Fruit fly (Drosophila melanogaster) whole organism, embryonic: Measurements from ENCODE around the gene CG1428.

ENCODE experiments used
- CG10209 ChIP-seq: fragments of 200-800 bp; sonication (Bioruptor generic); optimal IDR thresholded peaks from 3 replicates; lab custom pipeline; 2017; ENCODE audit warnings: missing biosample characterization, mild to moderate bottlenecking, missing genetic modification characterization, missing genetic modification reagents
- CG10654 ChIP-seq: fragments of 200-800 bp; sonication (Bioruptor generic); optimal IDR thresholded peaks from 2 replicates; lab custom pipeline; 2016; ENCODE audit warnings: missing biosample characterization, missing genetic modification characterization
- CG13123 ChIP-seq: fragments of 200-800 bp; sonication (Bioruptor generic); optimal IDR thresholded peaks from 2 replicates; lab custom pipeline; 2016; ENCODE audit warnings: missing biosample characterization, missing genetic modification characterization
- CG15601 ChIP-seq: fragments of 200-800 bp; sonication (Bioruptor generic); optimal IDR thresholded peaks from 3 replicates; lab custom pipeline; 2019; ENCODE audit warnings: missing biosample characterization, mild to moderate bottlenecking, missing genetic modification characterization, moderate library complexity
- CG2678 ChIP-seq: fragments of 200-800 bp; sonication (Bioruptor generic); optimal IDR thresholded peaks from 3 replicates; lab custom pipeline; 2019; ENCODE audit warnings: missing biosample characterization, mild to moderate bottlenecking, missing genetic modification characterization, moderate library complexity
- CG3407 ChIP-seq: fragments of 200-800 bp; sonication (Bioruptor generic); optimal IDR thresholded peaks from 2 replicates; lab custom pipeline; 2018; ENCODE audit warnings: missing biosample characterization, mild to moderate bottlenecking, missing genetic modification characterization
- CG4282 ChIP-seq: fragments of 200-800 bp; sonication (Bioruptor generic); optimal IDR thresholded peaks from 2 replicates; lab custom pipeline; 2016; ENCODE audit warnings: missing biosample characterization, missing genetic modification characterization
- CG4617 ChIP-seq: fragments of 200-800 bp; sonication (Bioruptor generic); optimal IDR thresholded peaks from 3 replicates; lab custom pipeline; 2016; ENCODE audit warnings: missing biosample characterization, missing genetic modification characterization, borderline replicate concordance
- CG7786 ChIP-seq: fragments of 200-800 bp; sonication (Bioruptor generic); optimal IDR thresholded peaks from 2 replicates; lab custom pipeline; 2016; ENCODE audit warnings: missing biosample characterization, missing genetic modification characterization
- CG8765 ChIP-seq: fragments of 200-800 bp; sonication (Bioruptor generic); IDR thresholded peaks from 2 replicates; pipeline ENCODE4 v1.3.6; 2022; ENCODE audit warnings: missing biosample characterization, missing genetic modification characterization
- CG9876 ChIP-seq: fragments of 200-800 bp; sonication (Bioruptor generic); optimal IDR thresholded peaks from 2 replicates; lab custom pipeline; 2016; ENCODE audit warnings: missing biosample characterization, missing genetic modification characterization
- CG9932 ChIP-seq: fragments of 200-800 bp; sonication (Bioruptor generic); IDR thresholded peaks from 2 replicates; pipeline ENCODE4 v1.3.6; 2022; ENCODE audit warnings: missing biosample characterization, missing genetic modification characterization
- Camta ChIP-seq: fragments of 200-800 bp; sonication (Bioruptor generic); optimal IDR thresholded peaks from 2 replicates; lab custom pipeline; 2016; ENCODE audit warnings: missing biosample characterization, missing genetic modification characterization
- Elba2 ChIP-seq: fragments of 200-800 bp; sonication (Bioruptor generic); optimal IDR thresholded peaks from 3 replicates; lab custom pipeline; 2016; ENCODE audit warnings: missing biosample characterization, missing genetic modification characterization
- Gsc ChIP-seq: fragments of 200-800 bp; sonication (Bioruptor generic); IDR thresholded peaks from 2 replicates; pipeline ENCODE4 v1.3.6; 2022; ENCODE audit warnings: missing biosample characterization, missing genetic modification characterization
- Hey ChIP-seq: fragments of 200-800 bp; sonication (Bioruptor generic); optimal IDR thresholded peaks from 3 replicates; lab custom pipeline; 2018; ENCODE audit warnings: missing biosample characterization, mild to moderate bottlenecking, missing genetic modification characterization
- Hmx ChIP-seq: fragments of 200-800 bp; sonication (Bioruptor generic); optimal IDR thresholded peaks from 2 replicates; lab custom pipeline; 2016; ENCODE audit warnings: missing biosample characterization, missing genetic modification characterization
- Lhr ChIP-seq: fragments of 200-800 bp; sonication (Bioruptor generic); optimal IDR thresholded peaks from 3 replicates; lab custom pipeline; 2017; ENCODE audit warnings: mild to moderate bottlenecking, missing biosample characterization, missing genetic modification reagents, missing genetic modification characterization
- Nf-YC ChIP-seq: fragments of 200-800 bp; optimal IDR thresholded peaks from 3 replicates; lab custom pipeline; 2019; ENCODE audit warnings: missing biosample characterization, mild to moderate bottlenecking, missing genetic modification characterization, moderate library complexity
- Oli ChIP-seq: fragments of 200-800 bp; sonication (Bioruptor generic); optimal IDR thresholded peaks from 2 replicates; lab custom pipeline; 2018; ENCODE audit warnings: missing biosample characterization, mild to moderate bottlenecking, missing genetic modification characterization, moderate library complexity
- Opbp ChIP-seq: fragments of 200-800 bp; sonication (Bioruptor generic); IDR thresholded peaks from 3 replicates; pipeline ENCODE4 v1.3.6; 2022; ENCODE audit warnings: missing biosample characterization, missing genetic modification characterization; ENCODE audit not compliant: partially characterized antibody
- Sox100B ChIP-seq: fragments of 200-800 bp; sonication (Bioruptor generic); optimal IDR thresholded peaks from 3 replicates; lab custom pipeline; 2018; ENCODE audit warnings: missing biosample characterization, mild to moderate bottlenecking, missing genetic modification characterization
- Spps ChIP-seq: fragments of 200-800 bp; sonication (Bioruptor generic); optimal IDR thresholded peaks from 2 replicates; lab custom pipeline; 2018; ENCODE audit warnings: missing biosample characterization, mild to moderate bottlenecking, missing genetic modification characterization
- TFAM ChIP-seq: fragments of 200-800 bp; sonication (Bioruptor generic); optimal IDR thresholded peaks from 2 replicates; lab custom pipeline; 2017; ENCODE audit warnings: missing biosample characterization, missing genetic modification characterization, inconsistent platforms
- al ChIP-seq: fragments of 200-800 bp; sonication (Bioruptor generic); IDR thresholded peaks from 2 replicates; pipeline ENCODE4 v1.3.6; 2022; ENCODE audit warnings: missing biosample characterization, missing genetic modification characterization
- cg ChIP-seq: fragments of 200-800 bp; sonication (Bioruptor generic); optimal IDR thresholded peaks from 3 replicates; lab custom pipeline; 2019; ENCODE audit warnings: missing biosample characterization, mild to moderate bottlenecking, missing genetic modification characterization, moderate library complexity
- chinmo ChIP-seq: fragments of 200-800 bp; sonication (Bioruptor generic); IDR thresholded peaks from 4 replicates; pipeline ENCODE4 v1.3.6; 2022; ENCODE audit warnings: missing biosample characterization, missing genetic modification characterization; ENCODE audit not compliant: partially characterized antibody
- ci ChIP-seq: fragments of 200-800 bp; sonication (Bioruptor generic); IDR thresholded peaks from 3 replicates; pipeline ENCODE4 v1.3.6; 2022; ENCODE audit warnings: missing biosample characterization, missing genetic modification characterization
- crc ChIP-seq: fragments of 200-800 bp; sonication (Bioruptor generic); optimal IDR thresholded peaks from 2 replicates; lab custom pipeline; 2016; ENCODE audit warnings: missing biosample characterization, missing genetic modification characterization
- dan ChIP-seq: fragments of 200-800 bp; sonication (Bioruptor generic); IDR thresholded peaks from 2 replicates; pipeline ENCODE4 v1.3.6; 2022; ENCODE audit warnings: missing biosample characterization, missing genetic modification characterization
- esg ChIP-seq: fragments of 200-800 bp; sonication (Bioruptor generic); conservative IDR thresholded peaks from 2 replicates; pipeline ENCODE4 v1.3.6; 2022; ENCODE audit warnings: missing biosample characterization, missing genetic modification characterization
- fd102C ChIP-seq: fragments of 200-800 bp; sonication (Bioruptor generic); optimal IDR thresholded peaks from 2 replicates; lab custom pipeline; 2018; ENCODE audit warnings: missing biosample characterization, mild to moderate bottlenecking, missing genetic modification characterization, moderate library complexity
- hbn ChIP-seq: fragments of 200-800 bp; sonication (Bioruptor generic); IDR thresholded peaks from 2 replicates; pipeline ENCODE4 v1.3.6; 2022; ENCODE audit warnings: missing biosample characterization, missing genetic modification characterization; ENCODE audit not compliant: partially characterized antibody
- hkb ChIP-seq, 2 experiments: fragments of 200-800 bp in 1 of 2; fragments of >200 bp in 1 of 2; sonication (Bioruptor generic) in 1 of 2; IDR thresholded peaks in 1 of 2; optimal IDR thresholded peaks in 1 of 2; 2 replicates each; pipeline versions ENCODE4 v1.3.6 to Lab custom; 2017 to 2022; ENCODE audit warnings: missing biosample characterization in 1 of 2, missing genetic modification characterization in 1 of 2
- ken ChIP-seq: fragments of 200-800 bp; sonication (Bioruptor generic); IDR thresholded peaks from 3 replicates; pipeline ENCODE4 v1.3.6; 2022; ENCODE audit warnings: missing biosample characterization, missing genetic modification characterization
- kni ChIP-seq: fragments of 200-800 bp; sonication (Bioruptor generic); optimal IDR thresholded peaks from 3 replicates; lab custom pipeline; 2017; ENCODE audit warnings: mild to moderate bottlenecking, missing biosample characterization, missing genetic modification reagents, missing genetic modification characterization
- nmo ChIP-seq: fragments of 200-800 bp; sonication (Bioruptor generic); optimal IDR thresholded peaks from 2 replicates; lab custom pipeline; 2018; ENCODE audit warnings: missing biosample characterization, mild to moderate bottlenecking, missing genetic modification characterization, moderate library complexity
- org-1 ChIP-seq: fragments of 200-800 bp; sonication (Bioruptor generic); optimal IDR thresholded peaks from 2 replicates; lab custom pipeline; 2017; ENCODE audit warnings: missing biosample characterization, missing genetic modification characterization
- p53 ChIP-seq: fragments of 200-800 bp; sonication (Bioruptor generic); optimal IDR thresholded peaks from 2 replicates; lab custom pipeline; 2016; ENCODE audit warnings: missing biosample characterization, missing genetic modification characterization
- pb ChIP-seq: fragments of 200-800 bp; sonication (Bioruptor generic); optimal IDR thresholded peaks from 3 replicates; lab custom pipeline; 2016; ENCODE audit warnings: missing biosample characterization, missing genetic modification characterization
- pnt ChIP-seq: fragments of 200-800 bp; sonication (Bioruptor generic); optimal IDR thresholded peaks from 3 replicates; lab custom pipeline; 2016; ENCODE audit warnings: missing biosample characterization, missing genetic modification characterization
- run ChIP-seq: fragments of 200-800 bp; sonication (Bioruptor generic); optimal IDR thresholded peaks from 3 replicates; lab custom pipeline; 2018; ENCODE audit warnings: missing biosample characterization, mild to moderate bottlenecking, missing genetic modification characterization
- scrt ChIP-seq: fragments of 200-800 bp; sonication (Bioruptor generic); optimal IDR thresholded peaks from 2 replicates; lab custom pipeline; 2018; ENCODE audit warnings: missing biosample characterization, mild to moderate bottlenecking, missing genetic modification characterization, moderate library complexity
- sug ChIP-seq: fragments of 200-800 bp; optimal IDR thresholded peaks from 2 replicates; lab custom pipeline; 2019; ENCODE audit warnings: missing biosample characterization, mild to moderate bottlenecking, missing genetic modification characterization, moderate library complexity
- tll ChIP-seq, 2 experiments: fragments of 200-800 bp in 1 of 2; fragments of >200 bp in 1 of 2; sonication (Bioruptor generic) in 1 of 2; optimal IDR thresholded peaks; 2 replicates each; lab custom pipeline; 2017 to 2019; ENCODE audit warnings: missing biosample characterization in 2 of 2, missing genetic modification characterization in 2 of 2, mild to moderate bottlenecking in 1 of 2, moderate library complexity in 1 of 2
- vfl ChIP-seq: fragments of 200-800 bp; sonication (Bioruptor generic); optimal IDR thresholded peaks from 2 replicates; lab custom pipeline; 2016; ENCODE audit warnings: missing biosample characterization, missing genetic modification characterization
- wor ChIP-seq: fragments of 200-800 bp; sonication (Bioruptor generic); IDR thresholded peaks from 2 replicates; pipeline ENCODE4 v1.3.6; 2022; ENCODE audit warnings: missing biosample characterization, missing genetic modification characterization
- zfh2 ChIP-seq: fragments of 200-800 bp; sonication (Bioruptor generic); optimal IDR thresholded peaks from 2 replicates; lab custom pipeline; 2016; ENCODE audit warnings: missing biosample characterization, missing genetic modification characterization

The CG1428 gene

DNA sequence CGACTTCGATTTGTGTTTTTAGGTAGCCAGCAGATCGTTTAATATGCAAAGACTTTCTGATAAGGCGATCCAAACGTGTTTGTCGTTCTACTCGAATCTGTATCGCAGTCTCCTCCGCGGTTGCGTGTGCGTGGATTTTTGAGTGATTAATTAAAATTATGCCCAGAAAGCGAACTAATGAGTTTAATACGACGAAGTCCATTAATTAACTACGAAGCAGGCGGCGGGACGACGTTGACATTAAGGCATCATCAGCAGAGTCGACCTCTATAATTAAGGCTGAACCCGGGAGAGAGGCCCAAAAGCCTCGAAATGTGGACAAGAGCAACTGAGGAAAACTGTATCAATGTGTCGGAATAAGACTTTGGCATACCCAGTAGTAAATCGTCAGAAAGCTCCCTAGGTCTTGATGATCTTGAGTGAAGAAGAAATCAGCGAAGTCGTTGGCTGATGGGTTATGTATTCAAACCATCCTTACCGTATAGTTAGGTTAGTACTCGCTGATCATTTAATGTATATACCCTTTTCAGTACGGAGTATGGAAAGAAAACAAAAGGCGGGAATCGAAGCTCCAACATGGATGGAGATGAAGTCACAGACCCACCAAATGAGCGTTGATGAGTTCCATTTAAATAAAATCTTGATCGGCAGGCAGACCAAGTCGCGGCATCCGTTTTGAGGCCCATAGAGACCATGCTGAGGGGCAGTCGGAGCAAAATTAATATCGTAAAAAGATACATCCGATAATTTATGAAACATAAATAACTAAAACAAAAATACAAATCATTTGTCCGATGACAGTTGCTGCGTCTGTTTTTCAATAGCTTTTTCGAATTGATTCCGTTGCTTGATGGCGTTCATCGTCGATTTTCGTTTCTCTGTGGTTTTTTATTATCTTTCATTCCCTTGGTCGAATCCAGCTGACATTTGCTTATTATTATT is 38.8 kb upstream of the CG1428 start (continued):
- TF ChIP-seq CG8765 (no peak; the same call in 1 of the 2 replicates), CG4617 (GFP tag; lab: Kevin White, UChicago) (peak; percentile 66), CG13123 (GFP tag; lab: Kevin White, UChicago) (peak; percentile 82), CG10209 (GFP tag; lab: Kevin White, UChicago) (peak; percentile 90), dan (peak; percentile 70), Hmx (peak; percentile 62), esg (GFP tag; lab: Robert Waterston, UW) (peak; percentile 90), fd102C (GFP tag; lab: Kevin White, UChicago) (no peak), ci (GFP tag; lab: Robert Waterston, UW) (peak; percentile 96), CG4282 (GFP tag; lab: Kevin White, UChicago) (peak; percentile 76), Lhr (peak; percentile 82), TFAM (GFP tag; lab: Kevin White, UChicago) (peak; percentile 15), vfl (GFP tag; lab: Kevin White, UChicago) (peak; percentile 83), Gsc (peak; percentile 85), hkb (optimal IDR thresholded peaks at IDR 0.05; lab: Kevin White, UChicago) (no peak), hkb (GFP tag; IDR thresholded peaks at IDR 0.05; lab: Robert Waterston, UW) (peak; percentile 92), scrt (GFP tag; lab: Kevin White, UChicago) (peak; percentile 79), CG3407 (GFP tag; lab: Kevin White, UChicago) (peak; percentile 88), CG2678 (tag; lab: Kevin White, UChicago) (peak; percentile 94), CG7786 (GFP tag; lab: Kevin White, UChicago) (peak; percentile 93), cg (GFP tag; lab: Kevin White, UChicago) (no peak), run (tag; lab: Kevin White, UChicago) (peak; percentile 51), al (GFP tag; lab: Robert Waterston, UW) (peak; percentile 83), crc (GFP tag; lab: Kevin White, UChicago) (peak; percentile 76), wor (GFP tag; lab: Robert Waterston, UW) (peak; percentile 90), Oli (peak; percentile 94), Spps (peak; percentile 82), Hey (tag; lab: Kevin White, UChicago) (peak; percentile 37), Opbp (GFP tag; lab: Robert Waterston, UW) (no peak)

DNA sequence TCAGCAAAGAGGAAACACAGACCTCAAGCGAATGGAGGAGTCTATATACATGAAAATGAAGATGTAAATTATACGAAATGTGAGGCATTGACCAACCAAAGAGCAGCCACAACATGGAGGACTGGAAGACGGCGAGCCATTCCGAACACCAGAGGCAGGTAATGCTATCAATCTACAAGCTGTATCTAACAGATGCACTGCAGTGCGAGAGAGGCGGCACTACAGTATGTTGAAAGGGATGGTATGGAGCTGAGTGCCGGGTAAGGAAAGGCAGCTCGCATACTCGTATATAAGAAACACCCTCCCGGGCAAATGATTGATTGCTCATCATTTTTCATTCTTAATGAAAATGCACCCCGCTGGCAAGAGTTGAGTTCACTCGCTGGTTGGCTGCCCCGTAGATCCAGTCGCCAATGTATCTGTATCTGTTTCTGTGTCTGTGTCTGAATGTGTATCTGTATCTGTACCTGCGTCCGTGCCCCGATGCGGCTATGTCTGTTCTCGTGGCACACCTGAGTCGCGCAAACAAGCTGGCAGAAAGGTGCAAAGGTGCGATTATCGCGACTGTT is 37.3 kb upstream of the CG1428 start:
- TF ChIP-seq CG10654 (GFP tag; lab: Kevin White, UChicago) (no peak), nmo (GFP tag; lab: Kevin White, UChicago) (no peak), kni (peak; percentile 74), zfh2 (GFP tag; lab: Kevin White, UChicago) (no peak), pnt (no peak), chinmo (GFP tag; lab: Robert Waterston, UW) (no peak), Camta (no peak), Elba2 (no peak), CG9876 (GFP tag; lab: Kevin White, UChicago) (no peak), Nf-YC (tag; lab: Kevin White, UChicago) (peak; percentile 89), Sox100B (GFP tag; lab: Kevin White, UChicago) (no peak), sug (tag; lab: Kevin White, UChicago) (no peak), CG15601 (tag; lab: Kevin White, UChicago) (no peak), org-1 (GFP tag; lab: Kevin White, UChicago) (no peak), CG9932 (no peak), ken (GFP tag; lab: Robert Waterston, UW) (no peak), tll (GFP tag; optimal IDR thresholded peaks at IDR 0.05; lab: Kevin White, UChicago) (peak in 1 of 2 experiments; percentile 11), hbn (GFP tag; lab: Robert Waterston, UW) (no peak), p53 (GFP tag; lab: Kevin White, UChicago) (no peak), pb (no peak)
